Fruit fly (Drosophila melanogaster) whole organism, embryonic: Measurements from ENCODE around the gene CG7342.

Source experiments
- BEAF-32 ChIP-seq: fragments of 200-800 bp; sonication (Bioruptor generic); optimal IDR thresholded peaks from 3 replicates; lab custom pipeline; 2017; ENCODE audit warnings: missing biosample characterization, missing genetic modification characterization, mild to moderate bottlenecking, moderate library complexity, missing genetic modification reagents
- Bgb ChIP-seq: fragments of 200-800 bp; sonication (Bioruptor generic); IDR thresholded peaks from 2 replicates; pipeline ENCODE4 v1.3.6; 2022; ENCODE audit warnings: missing biosample characterization, missing genetic modification characterization; ENCODE audit not compliant: partially characterized antibody
- BtbVII ChIP-seq: fragments of 200-800 bp; sonication (Bioruptor generic); optimal IDR thresholded peaks from 3 replicates; lab custom pipeline; 2017; ENCODE audit warnings: missing biosample characterization, mild to moderate bottlenecking, missing genetic modification characterization
- CG10267 ChIP-seq: fragments of 200-800 bp; sonication (Bioruptor generic); optimal IDR thresholded peaks from 2 replicates; lab custom pipeline; 2018; ENCODE audit warnings: missing biosample characterization, mild to moderate bottlenecking, missing genetic modification characterization, moderate library complexity
- CG10366 ChIP-seq: fragments of 200-800 bp; sonication (Bioruptor generic); IDR thresholded peaks from 2 replicates; pipeline ENCODE4 v1.3.6; 2022; ENCODE audit warnings: missing biosample characterization, missing genetic modification characterization
- CG11456 ChIP-seq: fragments of 200-800 bp; sonication (Bioruptor generic); IDR thresholded peaks from 3 replicates; pipeline ENCODE4 v1.3.6; 2022; ENCODE audit warnings: missing biosample characterization, missing genetic modification characterization
- CG11723 ChIP-seq: fragments of 200-800 bp; sonication (Bioruptor generic); optimal IDR thresholded peaks from 2 replicates; lab custom pipeline; 2017; ENCODE audit warnings: missing biosample characterization, mild to moderate bottlenecking, missing genetic modification characterization
- CG12659 ChIP-seq: fragments of 200-800 bp; sonication (Bioruptor generic); optimal IDR thresholded peaks from 3 replicates; lab custom pipeline; 2017; ENCODE audit warnings: mild to moderate bottlenecking, missing biosample characterization, missing genetic modification reagents, missing genetic modification characterization
- CG12769 ChIP-seq: fragments of 200-800 bp; sonication (Bioruptor generic); optimal IDR thresholded peaks from 2 replicates; lab custom pipeline; 2019; ENCODE audit warnings: missing biosample characterization, mild to moderate bottlenecking, missing genetic modification characterization, moderate library complexity
- CG12942 ChIP-seq: fragments of 200-800 bp; sonication (Bioruptor generic); optimal IDR thresholded peaks from 3 replicates; lab custom pipeline; 2016; ENCODE audit warnings: missing biosample characterization, missing genetic modification characterization
- CG13123 ChIP-seq: fragments of 200-800 bp; sonication (Bioruptor generic); optimal IDR thresholded peaks from 2 replicates; lab custom pipeline; 2016; ENCODE audit warnings: missing biosample characterization, missing genetic modification characterization
- CG13624 ChIP-seq: fragments of 200-800 bp; sonication (Bioruptor generic); optimal IDR thresholded peaks from 2 replicates; lab custom pipeline; 2016; ENCODE audit warnings: missing biosample characterization, missing genetic modification characterization
- CG14441 ChIP-seq: fragments of 200-800 bp; sonication (Bioruptor generic); IDR thresholded peaks from 2 replicates; pipeline ENCODE4 v1.3.6; 2022; ENCODE audit warnings: missing biosample characterization, missing genetic modification characterization
- CG18011 ChIP-seq: fragments of 200-800 bp; sonication (Bioruptor generic); optimal IDR thresholded peaks from 2 replicates; lab custom pipeline; 2017; ENCODE audit warnings: missing biosample characterization, missing genetic modification characterization, mild to moderate bottlenecking, moderate library complexity, missing genotype
- CG2116 ChIP-seq: fragments of 200-800 bp; sonication (Bioruptor generic); optimal IDR thresholded peaks from 3 replicates; lab custom pipeline; 2018; ENCODE audit warnings: missing biosample characterization, mild to moderate bottlenecking, missing genetic modification characterization
- CG2875 ChIP-seq: fragments of 200-800 bp; sonication (Bioruptor generic); optimal IDR thresholded peaks from 2 replicates; lab custom pipeline; 2017; ENCODE audit warnings: missing biosample characterization, mild to moderate bottlenecking, missing genetic modification characterization, missing genetic modification reagents
- CG30403 ChIP-seq: fragments of 200-800 bp; sonication (Bioruptor generic); optimal IDR thresholded peaks from 3 replicates; lab custom pipeline; 2016; ENCODE audit warnings: missing biosample characterization, missing genetic modification characterization
- CG3847 ChIP-seq: fragments of 200-800 bp; sonication (Bioruptor generic); IDR thresholded peaks from 2 replicates; pipeline ENCODE4 v1.3.6; 2022; ENCODE audit warnings: missing biosample characterization, missing genetic modification characterization
- CG5953 ChIP-seq: fragments of 200-800 bp; sonication (Bioruptor generic); IDR thresholded peaks from 2 replicates; pipeline ENCODE4 v1.3.6; 2022; ENCODE audit warnings: missing biosample characterization, missing genetic modification characterization
- CG7963 ChIP-seq: fragments of 200-800 bp; sonication (Bioruptor generic); IDR thresholded peaks from 3 replicates; pipeline ENCODE4 v1.3.6; 2022; ENCODE audit warnings: missing biosample characterization, missing genetic modification characterization; ENCODE audit not compliant: partially characterized antibody
- CG8089 ChIP-seq: fragments of 200-800 bp; sonication (Bioruptor generic); optimal IDR thresholded peaks from 3 replicates; lab custom pipeline; 2016; ENCODE audit warnings: missing biosample characterization, missing genetic modification characterization
- CG8388 ChIP-seq: fragments of 200-800 bp; sonication (Bioruptor generic); optimal IDR thresholded peaks from 2 replicates; lab custom pipeline; 2019; ENCODE audit warnings: missing biosample characterization, mild to moderate bottlenecking, missing genetic modification characterization, moderate library complexity
- CG8924 ChIP-seq: fragments of 200-800 bp; optimal IDR thresholded peaks from 3 replicates; lab custom pipeline; 2019; ENCODE audit warnings: missing biosample characterization, mild to moderate bottlenecking, missing genetic modification characterization, moderate library complexity
- CG9215 ChIP-seq: fragments of 200-800 bp; sonication (Bioruptor generic); IDR thresholded peaks from 2 replicates; pipeline ENCODE4 v1.3.6; 2022; ENCODE audit warnings: missing biosample characterization, missing genetic modification characterization
- CG9437 ChIP-seq: fragments of 200-800 bp; sonication (Bioruptor generic); optimal IDR thresholded peaks from 2 replicates; lab custom pipeline; 2018; ENCODE audit warnings: missing biosample characterization, mild to moderate bottlenecking, missing genetic modification characterization
- CG9797 ChIP-seq: fragments of 200-800 bp; sonication (Bioruptor generic); optimal IDR thresholded peaks from 3 replicates; lab custom pipeline; 2018; ENCODE audit warnings: missing biosample characterization, mild to moderate bottlenecking, missing genetic modification characterization
- Doc3 ChIP-seq: fragments of 200-800 bp; sonication (Bioruptor generic); IDR thresholded peaks from 3 replicates; pipeline ENCODE4 v1.3.6; 2022; ENCODE audit warnings: missing biosample characterization, missing genetic modification characterization; ENCODE audit not compliant: partially characterized antibody
- E2f1 ChIP-seq: fragments of 200-800 bp; sonication (Bioruptor generic); IDR thresholded peaks from 2 replicates; pipeline ENCODE4 v1.3.6; 2022; ENCODE audit warnings: missing biosample characterization, missing genetic modification characterization
- HHEX ChIP-seq: fragments of 200-800 bp; sonication (Bioruptor generic); optimal IDR thresholded peaks from 3 replicates; lab custom pipeline; 2017; ENCODE audit warnings: missing biosample characterization, mild to moderate bottlenecking, missing genetic modification characterization, missing genetic modification reagents
- HLH4C ChIP-seq: fragments of 200-800 bp; sonication (Bioruptor generic); IDR thresholded peaks from 3 replicates; pipeline ENCODE4 v1.3.6; 2022; ENCODE audit warnings: missing biosample characterization, missing genetic modification characterization; ENCODE audit not compliant: partially characterized antibody
- Hmr ChIP-seq: fragments of 200-800 bp; sonication (Bioruptor generic); optimal IDR thresholded peaks from 3 replicates; lab custom pipeline; 2017; ENCODE audit warnings: mild to moderate bottlenecking, missing biosample characterization, missing genetic modification reagents, missing genetic modification characterization
- Hsf ChIP-seq: fragments of 200-800 bp; sonication (Bioruptor generic); optimal IDR thresholded peaks from 3 replicates; lab custom pipeline; 2016; ENCODE audit warnings: missing biosample characterization, missing genetic modification characterization
- Pdp1 ChIP-seq, 2 experiments: fragments of 200-800 bp; sonication (Bioruptor generic); optimal IDR thresholded peaks; 3 replicates each; lab custom pipeline; 2016; ENCODE audit warnings: missing biosample characterization in 2 of 2, missing genetic modification characterization in 2 of 2, mild to moderate bottlenecking in 1 of 2, moderate library complexity in 1 of 2
- bab2 ChIP-seq: fragments of 200-800 bp; sonication (Bioruptor generic); optimal IDR thresholded peaks from 2 replicates; lab custom pipeline; 2016; ENCODE audit warnings: missing biosample characterization, missing genetic modification characterization
- esg ChIP-seq: fragments of 200-800 bp; sonication (Bioruptor generic); conservative IDR thresholded peaks from 2 replicates; pipeline ENCODE4 v1.3.6; 2022; ENCODE audit warnings: missing biosample characterization, missing genetic modification characterization
- eve ChIP-seq, 2 experiments: fragments of >200 bp; optimal IDR thresholded peaks; 2 replicates each; lab custom pipeline; 2017; ENCODE audit warnings: missing biosample characterization in 2 of 2, missing genetic modification characterization in 2 of 2
- hth ChIP-seq: fragments of >200 bp; optimal IDR thresholded peaks from 2 replicates; lab custom pipeline; 2017; ENCODE audit warnings: inconsistent platforms
- knrl ChIP-seq: fragments of 200-800 bp; sonication (Bioruptor generic); IDR thresholded peaks from 3 replicates; pipeline ENCODE4 v1.3.6; 2022; ENCODE audit warnings: missing biosample characterization, missing genetic modification characterization; ENCODE audit not compliant: partially characterized antibody
- lilli ChIP-seq: fragments of 200-800 bp; sonication (Bioruptor generic); optimal IDR thresholded peaks from 3 replicates; lab custom pipeline; 2016; ENCODE audit warnings: missing biosample characterization, missing genetic modification characterization
- pzg ChIP-seq: fragments of 200-800 bp; sonication (Bioruptor generic); optimal IDR thresholded peaks from 3 replicates; lab custom pipeline; 2018; ENCODE audit warnings: missing biosample characterization, mild to moderate bottlenecking, missing genetic modification characterization, moderate library complexity
- ranshi ChIP-seq: fragments of 200-800 bp; sonication (Bioruptor generic); IDR thresholded peaks from 2 replicates; pipeline ENCODE4 v1.3.6; 2022; ENCODE audit warnings: missing biosample characterization, missing genetic modification characterization
- slou ChIP-seq: fragments of 200-800 bp; sonication (Bioruptor generic); optimal IDR thresholded peaks from 3 replicates; lab custom pipeline; 2016; ENCODE audit warnings: missing biosample characterization, missing genetic modification characterization
- sna ChIP-seq: fragments of 200-800 bp; sonication (Bioruptor generic); IDR thresholded peaks from 2 replicates; pipeline ENCODE4 v1.3.6; 2022; ENCODE audit warnings: missing biosample characterization, missing genetic modification characterization; ENCODE audit not compliant: partially characterized antibody
- stc ChIP-seq: fragments of 200-800 bp; sonication (Bioruptor generic); IDR thresholded peaks from 2 replicates; pipeline ENCODE4 v1.3.6; 2022; ENCODE audit warnings: missing biosample characterization, missing genetic modification characterization
- trem ChIP-seq: fragments of 200-800 bp; optimal IDR thresholded peaks from 3 replicates; lab custom pipeline; 2019; ENCODE audit warnings: missing biosample characterization, mild to moderate bottlenecking, missing genetic modification characterization, moderate library complexity
- vnd ChIP-seq: fragments of 200-800 bp; sonication (Bioruptor generic); IDR thresholded peaks from 3 replicates; pipeline ENCODE4 v1.3.6; 2022; ENCODE audit warnings: missing biosample characterization, missing genetic modification characterization; ENCODE audit not compliant: partially characterized antibody

Gene CG7342

DNA sequence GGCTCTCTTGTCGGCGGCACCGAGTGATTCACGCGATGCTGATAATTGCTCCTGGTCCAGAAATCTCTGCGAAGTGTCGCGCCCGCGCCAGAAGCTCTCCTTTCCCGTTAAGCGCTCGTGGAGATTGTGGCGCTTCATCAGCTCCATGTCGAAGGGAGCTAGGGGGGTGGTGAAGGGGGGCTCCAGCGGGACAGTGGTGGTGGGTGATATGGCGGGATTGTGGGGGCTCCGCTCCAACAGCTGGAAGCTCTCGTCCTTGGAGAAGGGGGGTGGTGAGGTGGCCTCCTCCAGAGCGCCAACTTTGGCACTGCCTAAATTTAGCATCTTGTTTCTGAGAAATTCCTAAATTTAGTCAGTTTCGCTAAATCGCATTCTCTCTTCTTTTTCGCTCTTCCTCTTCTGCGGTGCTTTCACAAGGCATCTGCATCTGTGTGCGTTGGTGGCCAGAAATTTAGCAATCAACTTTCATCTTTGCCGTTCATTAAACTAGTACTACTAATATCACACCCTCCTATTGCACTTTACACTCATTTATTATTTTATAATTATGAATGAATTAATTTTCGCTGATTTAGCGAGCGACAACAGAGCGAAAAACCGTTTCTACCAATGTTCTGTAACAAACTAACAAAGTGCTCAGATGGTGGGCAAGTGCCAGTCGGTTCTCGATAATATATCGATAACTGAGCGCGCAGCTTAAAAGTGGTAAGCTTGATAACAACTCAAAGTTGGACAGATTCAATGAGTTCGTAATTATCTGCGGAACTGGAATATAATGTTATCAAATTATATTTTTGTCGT, 39.1 kb downstream of the CG7342 start, which contains the start of gene subdued (continued):
- TF ChIP-seq lilli (GFP tag; lab: Kevin White, UChicago) (no peak), CG9797 (GFP tag; lab: Kevin White, UChicago) (no peak), CG2116 (GFP tag; lab: Kevin White, UChicago) (peak; percentile 71), HHEX (GFP tag; lab: Kevin White, UChicago) (no peak), hth (no peak), CG12942 (no peak), CG8089 (GFP tag; lab: Kevin White, UChicago) (no peak)

DNA sequence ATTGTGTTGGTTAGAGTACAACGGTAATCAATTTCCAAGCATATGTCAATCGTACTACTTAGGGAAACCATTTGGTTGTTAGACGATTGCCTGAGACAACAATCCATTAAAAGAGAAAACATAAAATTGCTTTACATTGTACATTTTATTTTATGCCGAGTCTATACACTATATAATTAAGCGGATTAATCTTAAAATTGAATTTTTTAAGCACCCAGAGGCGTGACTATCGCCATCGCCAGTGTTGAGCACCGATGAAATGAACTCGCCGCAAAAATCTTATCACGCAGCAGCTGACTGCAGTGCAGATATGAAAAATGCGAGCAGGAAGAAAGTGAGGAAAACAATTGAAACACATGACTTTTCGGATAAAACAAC, 39.7 kb downstream of the CG7342 start:
- TF ChIP-seq trem (tag; lab: Kevin White, UChicago) (no peak), CG11723 (peak; percentile 14), Doc3 (GFP tag; lab: Robert Waterston, UW) (peak; percentile 81), HLH4C (GFP tag; lab: Robert Waterston, UW) (peak; percentile 53; the same call in 1 of the 3 replicates), CG8924 (tag; lab: Kevin White, UChicago) (no peak), Hmr (GFP tag; lab: Kevin White, UChicago) (peak; percentile 11), CG9215 (GFP tag; lab: Robert Waterston, UW) (no peak), slou (no peak), CG9437 (peak; percentile 25), stc (GFP tag; lab: Robert Waterston, UW) (no peak), ranshi (no peak), CG13624 (GFP tag; lab: Kevin White, UChicago) (peak; percentile 35), pzg (peak; percentile 36), CG10366 (peak; percentile 11; the same call in 1 of the 2 replicates), CG30403 (no peak), CG12942 (no peak), CG7963 (GFP tag; lab: Robert Waterston, UW) (peak; percentile 69; the same call in 2 of the 3 replicates), CG11456 (no peak), sna (GFP tag; lab: Robert Waterston, UW) (peak; percentile 82), CG12659 (GFP tag; lab: Kevin White, UChicago) (peak; percentile 12), CG3847 (GFP tag; lab: Robert Waterston, UW) (0 out of 2 replicates have a peak, but pooled peaks have one; percentile 12), CG18011 (peak; percentile 84), CG10267 (peak; percentile 87), Pdp1 (GFP tag; optimal IDR thresholded peaks at IDR 0.05; lab: Kevin White, UChicago) (peak in 1 of 2 experiments; percentile 7), eve (GFP tag; optimal IDR thresholded peaks at IDR 0.05; lab: Kevin White, UChicago) (no peak), BEAF-32 (peak; percentile 75), knrl (peak; percentile 80; the same call in 2 of the 3 replicates), esg (GFP tag; lab: Robert Waterston, UW) (no peak), CG14441 (GFP tag; lab: Robert Waterston, UW) (no peak), vnd (GFP tag; lab: Robert Waterston, UW) (peak; percentile 67; the same call in 1 of the 3 replicates), CG8388 (GFP tag; lab: Kevin White, UChicago) (no peak), BtbVII (GFP tag; lab: Kevin White, UChicago) (no peak), CG12769 (tag; lab: Kevin White, UChicago) (no peak), bab2 (peak; percentile 16), CG13123 (no peak), CG2875 (GFP tag; lab: Kevin White, UChicago) (no peak), Bgb (GFP tag; lab: Robert Waterston, UW) (peak; percentile 85), CG5953 (GFP tag; lab: Robert Waterston, UW) (no peak), E2f1 (GFP tag; lab: Robert Waterston, UW) (peak; percentile 23; the same call in 1 of the 2 replicates), Hsf (no peak)
